Fruit fly (Drosophila melanogaster): ENCODE results near the gene CG8219.

The CG8219 gene

dm6 chr3L:6159863-6160262 is 40.4 kb upstream of the CG8219 start (continued):
- no peak for TF ChIP-seq MESR4 (GFP tag; optimal IDR thresholded peaks at IDR 0.05)
- TF ChIP-seq CG14710 (tag; optimal IDR thresholded peaks at IDR 0.05) = peak; percentile 58
- no peak for TF ChIP-seq CG10366 (GFP tag; IDR thresholded peaks at IDR 0.05)
- no peak for TF ChIP-seq Opbp (GFP tag; IDR thresholded peaks at IDR 0.05; ENCODE audit: partially characterized antibody)
- TF ChIP-seq Mad (GFP tag; optimal IDR thresholded peaks at IDR 0.05) = no peak
- TF ChIP-seq Atf3 (GFP tag; optimal IDR thresholded peaks at IDR 0.05) = no peak
- no peak for TF ChIP-seq Fer3 (tag; optimal IDR thresholded peaks at IDR 0.05)
- TF ChIP-seq row (GFP tag; IDR thresholded peaks at IDR 0.05) = 0 out of 3 replicates have a peak, but pooled peaks have one; percentile 20
- TF ChIP-seq CG2678 (tag; optimal IDR thresholded peaks at IDR 0.05) = no peak
- TF ChIP-seq CG3995 (GFP tag; optimal IDR thresholded peaks at IDR 0.05) = no peak
- TF ChIP-seq sens-2 (GFP tag; IDR thresholded peaks at IDR 0.05) = no peak
- TF ChIP-seq HmgZ (tag; optimal IDR thresholded peaks at IDR 0.05) = no peak
- no peak for TF ChIP-seq unpg (GFP tag; optimal IDR thresholded peaks at IDR 0.05)
- TF ChIP-seq abd-A (tag; optimal IDR thresholded peaks at IDR 0.05) = no peak
- no peak for TF ChIP-seq CG12236 (GFP tag; optimal IDR thresholded peaks at IDR 0.05)

- peak; percentile 14 for TF ChIP-seq sens (GFP tag)
- TF ChIP-seq CG33213 (GFP tag; optimal IDR thresholded peaks at IDR 0.05) = no peak
- no peak for TF ChIP-seq CG10366 (GFP tag; IDR thresholded peaks at IDR 0.05)
- TF ChIP-seq ro (GFP tag; IDR thresholded peaks at IDR 0.05) = no peak
These were observed 39.8 kb upstream of the CG8219 start, which contains the start of gene Cpr65Az for dm6 chr3L:6160514-6160913. TSS of gene Cpr65Az (plus strand) at chr3L:6160814.

DNA sequence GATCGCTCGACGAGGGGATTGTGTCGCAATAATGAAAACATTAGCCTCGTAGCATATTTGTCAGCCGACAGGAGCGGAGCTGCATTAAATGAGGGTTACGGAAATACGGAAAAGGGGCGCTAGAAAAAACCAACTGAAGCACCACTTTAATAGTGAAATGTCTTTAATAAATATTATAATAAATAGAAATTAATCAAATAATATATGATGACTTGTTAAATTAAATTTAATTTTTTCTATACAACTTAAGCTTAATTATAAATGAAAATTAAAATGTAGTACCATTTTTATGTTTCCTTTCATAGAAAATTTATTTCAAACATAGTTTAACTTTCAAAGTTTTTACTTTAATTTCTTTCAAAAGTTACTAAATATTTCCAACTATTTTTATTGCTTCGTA is 38.3 kb upstream of the CG8219 start:
- TF ChIP-seq CG9437 (GFP tag; optimal IDR thresholded peaks at IDR 0.05) = no peak
- TF ChIP-seq CG1024 (GFP tag; IDR thresholded peaks at IDR 0.05) = no peak
- no peak for TF ChIP-seq Scr (GFP tag; IDR thresholded peaks at IDR 0.05; ENCODE audit: partially characterized antibody)
- TF ChIP-seq CG13424 (tag; optimal IDR thresholded peaks at IDR 0.05) = peak; percentile 20
- TF ChIP-seq Gsc (GFP tag; IDR thresholded peaks at IDR 0.05) = no peak
- TF ChIP-seq Ssrp (tag; optimal IDR thresholded peaks at IDR 0.05) = peak; percentile 34
- no peak for TF ChIP-seq CG17912 (GFP tag; optimal IDR thresholded peaks at IDR 0.05)
- no peak for TF ChIP-seq CG1647 (GFP tag; optimal IDR thresholded peaks at IDR 0.05)
- TF ChIP-seq amos (GFP tag; IDR thresholded peaks at IDR 0.05; ENCODE audit: partially characterized antibody) = no peak
- TF ChIP-seq dmrt99B (tag; optimal IDR thresholded peaks at IDR 0.05) = no peak
- peak in 1 of 3 experiments; percentile 71 for TF ChIP-seq lola (GFP tag; optimal IDR thresholded peaks at IDR 0.05)
- peak; percentile 46 for TF ChIP-seq nmo (GFP tag; optimal IDR thresholded peaks at IDR 0.05)
- TF ChIP-seq CG10979 (tag; optimal IDR thresholded peaks at IDR 0.05) = peak; percentile 37
- peak; percentile 65 for TF ChIP-seq Ets65A (GFP tag)
- no peak for TF ChIP-seq Dref (GFP tag; IDR thresholded peaks at IDR 0.05)
- TF ChIP-seq stc (GFP tag; IDR thresholded peaks at IDR 0.05) = no peak
- TF ChIP-seq gsb-n (tag; optimal IDR thresholded peaks at IDR 0.05) = peak; percentile 58
- TF ChIP-seq CG10366 (GFP tag; IDR thresholded peaks at IDR 0.05) = no peak
- no peak for TF ChIP-seq Jarid2 (GFP tag; optimal IDR thresholded peaks at IDR 0.05)
- peak; percentile 63 for TF ChIP-seq dmrt11E (tag; optimal IDR thresholded peaks at IDR 0.05)
- no peak for TF ChIP-seq prd (optimal IDR thresholded peaks at IDR 0.05)
- 0 out of 3 replicates have a peak, but pooled peaks have one; percentile 11 for TF ChIP-seq prd (GFP tag; IDR thresholded peaks at IDR 0.05)
- TF ChIP-seq Mrtf (GFP tag; IDR thresholded peaks at IDR 0.05) = 0 out of 3 replicates have a peak, but pooled peaks have one; percentile 36
- TF ChIP-seq CG16863 (GFP tag; optimal IDR thresholded peaks at IDR 0.05) = no peak
- no peak for TF ChIP-seq CG15479 (GFP tag; optimal IDR thresholded peaks at IDR 0.05)
- no peak for TF ChIP-seq CG16779 (GFP tag; IDR thresholded peaks at IDR 0.05)
- no peak for TF ChIP-seq CG11504 (tag; optimal IDR thresholded peaks at IDR 0.05)
- TF ChIP-seq Tbp (GFP tag; optimal IDR thresholded peaks at IDR 0.05) = no peak
- TF ChIP-seq CG18262 (tag; optimal IDR thresholded peaks at IDR 0.05) = peak; percentile 69
- peak; percentile 39; the same call in 2 of the 3 replicates for TF ChIP-seq row (GFP tag; IDR thresholded peaks at IDR 0.05)
- peak; percentile 28 for TF ChIP-seq CG12391 (tag; optimal IDR thresholded peaks at IDR 0.05)
